Worm (Caenorhabditis elegans): ENCODE measurements around the gene algn-2.

The algn-2 gene

ce11 chrII:5358137-5358745, 16.8 kb upstream of the algn-2 start, which contains the start of the genes F09E5.11 and bmy-1 (continued):
- TF ChIP-seq ces-1 (GFP tag; optimal IDR thresholded peaks at IDR 0.05) (no peak), nhr-41 (GFP tag; IDR thresholded peaks at IDR 0.05) (no peak), nhr-48 (tag; optimal IDR thresholded peaks at IDR 0.05) (peak; percentile 7), snpc-1.2 (GFP tag; IDR thresholded peaks at IDR 0.05) (0 out of 2 replicates have a peak, but pooled peaks have one; percentile 59), zfp-3 (GFP tag; conservative IDR thresholded peaks at IDR 0.05) (0 out of 2 replicates have a peak, but pooled peaks have one; percentile 14), ztf-7 (tag; optimal IDR thresholded peaks at IDR 0.05) (no peak), lin-13 (GFP tag; optimal IDR thresholded peaks at IDR 0.05) (peak; percentile 79), ceh-82 (tag; optimal IDR thresholded peaks at IDR 0.05) (no peak), hif-1 (tag; optimal IDR thresholded peaks at IDR 0.05) (peak in 1 of 2 experiments; percentile 94), spr-3 (GFP tag; optimal IDR thresholded peaks at IDR 0.05) (no peak), tra-1 (GFP tag; IDR thresholded peaks at IDR 0.05) (peak; percentile 75; the same call in 1 of the 2 replicates), Y105C5A.15 (GFP tag; IDR thresholded peaks at IDR 0.05) (no peak), lir-3 (tag; optimal IDR thresholded peaks at IDR 0.05) (no peak), unc-130 (GFP tag; optimal IDR thresholded peaks at IDR 0.05) (peak; percentile 98), mxl-2 (GFP tag; conservative IDR thresholded peaks at IDR 0.05) (no peak)

- TF ChIP-seq tra-1 (GFP tag; IDR thresholded peaks at IDR 0.05) (no peak), zip-11 (GFP tag; IDR thresholded peaks at IDR 0.05) (no peak)
Measured at ce11 chrII:5359252-5359651, 15.8 kb upstream of the algn-2 start, which contains the start of gene sec-6. TSS of gene sec-6 (plus strand) at chrII:5359552.

ce11 chrII:5364516-5364915, 10.6 kb upstream of the algn-2 start:
- TF ChIP-seq aha-1 (tag) (peak; percentile 22), gei-8 (GFP tag; optimal IDR thresholded peaks at IDR 0.05) (no peak), zfp-2 (tag; optimal IDR thresholded peaks at IDR 0.05) (no peak), zag-1 (tag; optimal IDR thresholded peaks at IDR 0.05) (no peak), attf-4 (tag; optimal IDR thresholded peaks at IDR 0.05) (no peak), ztf-11 (tag; optimal IDR thresholded peaks at IDR 0.05) (no peak), hmg-1.1 (GFP tag; IDR thresholded peaks at IDR 0.05) (no peak), unc-62 (GFP tag; optimal IDR thresholded peaks at IDR 0.05 in 1 of 2) (peak in 1 of 2 experiments; percentile 90), unc-62 (tag; optimal IDR thresholded peaks at IDR 0.05) (no peak), fkh-10 (GFP tag; optimal IDR thresholded peaks at IDR 0.05) (no peak)

ce11 chrII:5365645-5366044, 9.4 kb upstream of the algn-2 start, which contains the start of gene F09E5.16:
TSS of gene F09E5.16 (minus strand) at chrII:5365745.
- TF ChIP-seq zip-11 (GFP tag; IDR thresholded peaks at IDR 0.05) (no peak), madf-5 (GFP tag; IDR thresholded peaks at IDR 0.05) (no peak), F49E8.2 (tag; optimal IDR thresholded peaks at IDR 0.05; ENCODE audit: borderline replicate concordance) (no peak), lin-1 (GFP tag; IDR thresholded peaks at IDR 0.05) (no peak), Y5F2A.4 (GFP tag; optimal IDR thresholded peaks at IDR 0.05) (no peak), rbr-2 (tag; optimal IDR thresholded peaks at IDR 0.05) (no peak), aha-1 (tag) (no peak), hmg-1.1 (GFP tag; IDR thresholded peaks at IDR 0.05) (no peak), Y75B8A.6 (GFP tag; IDR thresholded peaks at IDR 0.05) (no peak), php-3 (GFP tag; IDR thresholded peaks at IDR 0.05) (no peak), nhr-25 (tag; optimal IDR thresholded peaks at IDR 0.05; ENCODE audit: borderline replicate concordance, insufficient read depth) (no peak), Y105C5A.15 (GFP tag; IDR thresholded peaks at IDR 0.05) (no peak), set-16 (GFP tag; IDR thresholded peaks at IDR 0.05) (no peak), nhr-41 (GFP tag; IDR thresholded peaks at IDR 0.05) (no peak), hlh-30 (tag; optimal IDR thresholded peaks at IDR 0.05; ENCODE audit: insufficient read depth) (no peak), gei-8 (GFP tag; optimal IDR thresholded peaks at IDR 0.05) (no peak), ceh-28 (tag; optimal IDR thresholded peaks at IDR 0.05) (no peak), attf-4 (tag; optimal IDR thresholded peaks at IDR 0.05) (no peak)
